Worm (Caenorhabditis elegans) whole organism, L4 larva: Measurements from ENCODE around the gene C01G10.7.

Experiments used
- F10B5.3 ChIP-seq: sonication (generic microtip); optimal IDR thresholded peaks from 2 replicates; lab custom pipeline; 2016; ENCODE audit warnings: mild to moderate bottlenecking, missing genetic modification characterization, missing compliant biosample characterization
- F37D6.2 ChIP-seq: sonication (generic microtip); optimal IDR thresholded peaks from 2 replicates; lab custom pipeline; 2016; ENCODE audit warnings: mild to moderate bottlenecking, missing genetic modification characterization, missing compliant biosample characterization
- Y5F2A.4 ChIP-seq: fragments of 200-800 bp; sonication (Bioruptor generic); optimal IDR thresholded peaks from 2 replicates; lab custom pipeline; 2018; ENCODE audit warnings: mild to moderate bottlenecking, missing genetic modification characterization, missing compliant biosample characterization
- Y75B8A.6 ChIP-seq: fragments of 200-800 bp; sonication (Bioruptor generic); IDR thresholded peaks from 2 replicates; pipeline ENCODE4 v1.3.6; 2022; ENCODE audit warnings: missing genetic modification reagents, missing genetic modification characterization, missing compliant biosample characterization
- ZK337.2 ChIP-seq: fragments of 200-800 bp; sonication (Bioruptor generic); IDR thresholded peaks from 2 replicates; pipeline ENCODE4 v1.3.6; 2022; ENCODE audit warnings: missing genetic modification reagents, missing genetic modification characterization, missing compliant biosample characterization
- aha-1 ChIP-seq: fragments of 150-350 bp; peaks from one replicate; lab custom pipeline; 2014; ENCODE audit warnings: missing biosample characterization, missing genetic modification characterization
- attf-4 ChIP-seq: sonication (generic microtip); optimal IDR thresholded peaks from 3 replicates; lab custom pipeline; 2017; ENCODE audit warnings: missing biosample characterization, missing genetic modification characterization
- ceh-32 ChIP-seq: sonication (generic microtip); optimal IDR thresholded peaks from 2 replicates; lab custom pipeline; 2016; ENCODE audit warnings: mild to moderate bottlenecking, missing genetic modification characterization, missing compliant biosample characterization; ENCODE audit not compliant: poor library complexity
- ceh-44 ChIP-seq: fragments of 200-800 bp; sonication (Bioruptor generic); IDR thresholded peaks from 2 replicates; pipeline ENCODE4 v1.3.6; 2022; ENCODE audit warnings: missing genetic modification reagents, missing genetic modification characterization, missing compliant biosample characterization
- ces-1 ChIP-seq: fragments of 150-350 bp; sonication (generic microtip); optimal IDR thresholded peaks from 4 replicates; lab custom pipeline; 2014; ENCODE audit warnings: missing biosample characterization, missing genetic modification reagents, missing genetic modification characterization
- cey-2 ChIP-seq: sonication (generic microtip); optimal IDR thresholded peaks from 3 replicates; lab custom pipeline; 2017; ENCODE audit warnings: missing genetic modification characterization, mild to moderate bottlenecking, missing compliant biosample characterization, antibody characterized with exemption, borderline replicate concordance; ENCODE audit not compliant: insufficient read depth
- daf-16 ChIP-seq, 3 experiments: sonication (generic microtip); optimal IDR thresholded peaks; 2 replicates each; lab custom pipeline; 2016 to 2017; ENCODE audit warnings: missing genetic modification characterization in 3 of 3, missing genetic modification reagents in 3 of 3, mild to moderate bottlenecking in 2 of 3, missing compliant biosample characterization in 2 of 3, missing biosample characterization in 1 of 3, moderate library complexity in 1 of 3
- dmd-6 ChIP-seq: fragments of 200-800 bp; sonication (Bioruptor generic); IDR thresholded peaks from 2 replicates; pipeline ENCODE4 v1.3.6; 2022; ENCODE audit warnings: missing genetic modification reagents, missing genetic modification characterization, missing compliant biosample characterization
- dmd-8 ChIP-seq: fragments of 200-800 bp; sonication (Bioruptor generic); IDR thresholded peaks from 2 replicates; pipeline ENCODE4 v1.3.6; 2022; ENCODE audit warnings: missing genetic modification characterization, missing compliant biosample characterization
- dmd-9 ChIP-seq: fragments of 200-800 bp; sonication (Bioruptor generic); IDR thresholded peaks from 2 replicates; pipeline ENCODE4 v1.3.6; 2022; ENCODE audit warnings: missing genetic modification reagents, missing genetic modification characterization, missing compliant biosample characterization
- dpl-1 ChIP-seq: fragments of 150-350 bp; optimal IDR thresholded peaks from 2 replicates; lab custom pipeline; 2014; ENCODE audit warnings: missing biosample characterization, missing genetic modification reagents, missing genetic modification characterization
- dve-1 ChIP-seq: sonication (generic microtip); optimal IDR thresholded peaks from 2 replicates; lab custom pipeline; 2017; ENCODE audit warnings: antibody characterized with exemption, mild to moderate bottlenecking, missing genetic modification characterization, missing compliant biosample characterization; ENCODE audit not compliant: insufficient read depth
- hlh-11 ChIP-seq: fragments of 200-800 bp; sonication (Bioruptor generic); optimal IDR thresholded peaks from 2 replicates; lab custom pipeline; 2018; ENCODE audit warnings: mild to moderate bottlenecking, missing genetic modification characterization, missing compliant biosample characterization
- hlh-30 ChIP-seq: sonication (generic microtip); optimal IDR thresholded peaks from 2 replicates; lab custom pipeline; 2017; ENCODE audit warnings: antibody characterized with exemption, mild to moderate bottlenecking, missing genetic modification characterization, missing compliant biosample characterization; ENCODE audit not compliant: insufficient read depth
- lin-1 ChIP-seq: fragments of 200-800 bp; sonication (Bioruptor generic); IDR thresholded peaks from 2 replicates; pipeline ENCODE4 v1.3.6; 2022; ENCODE audit warnings: missing genetic modification reagents, missing genetic modification characterization, missing compliant biosample characterization
- lin-13 ChIP-seq: fragments of 150-350 bp; optimal IDR thresholded peaks from 2 replicates; lab custom pipeline; 2014; ENCODE audit warnings: missing biosample characterization, missing genetic modification reagents, missing genetic modification characterization
- lin-29 ChIP-seq: fragments of 200-800 bp; sonication (Bioruptor generic); IDR thresholded peaks from 2 replicates; pipeline ENCODE4 v1.3.6; 2022; ENCODE audit warnings: missing genetic modification reagents, missing genetic modification characterization, missing compliant biosample characterization
- lin-38 ChIP-seq: fragments of 200-800 bp; sonication (Bioruptor generic); IDR thresholded peaks from 2 replicates; pipeline ENCODE4 v1.3.6; 2022; ENCODE audit warnings: missing genetic modification reagents, missing genetic modification characterization, missing compliant biosample characterization
- mdl-1 ChIP-seq, 2 experiments: fragments of 150-350 bp in 1 of 2; sonication (generic microtip) in 1 of 2; optimal IDR thresholded peaks; 2 replicates each; lab custom pipeline; 2014 to 2017; ENCODE audit warnings: missing biosample characterization in 2 of 2, missing genetic modification characterization in 2 of 2
- mdt-29 ChIP-seq: fragments of 200-800 bp; sonication (Bioruptor generic); IDR thresholded peaks from 2 replicates; pipeline ENCODE4 v1.3.6; 2022; ENCODE audit warnings: missing genetic modification reagents, missing genetic modification characterization, missing compliant biosample characterization
- mep-1 ChIP-seq: fragments of 150-350 bp; sonication (generic microtip); optimal IDR thresholded peaks from 3 replicates; lab custom pipeline; 2014; ENCODE audit warnings: missing biosample characterization, missing genetic modification characterization
- nhr-28 ChIP-seq: fragments of 150-350 bp; optimal IDR thresholded peaks from 2 replicates; lab custom pipeline; 2014; ENCODE audit warnings: missing biosample characterization, missing genetic modification characterization
- nhr-48 ChIP-seq: sonication (generic microtip); optimal IDR thresholded peaks from 2 replicates; lab custom pipeline; 2016; ENCODE audit warnings: mild to moderate bottlenecking, missing genetic modification characterization, missing compliant biosample characterization
- nhr-6 ChIP-seq: fragments of 150-350 bp; optimal IDR thresholded peaks from 2 replicates; lab custom pipeline; 2014; ENCODE audit warnings: missing biosample characterization, missing genetic modification characterization
- pha-4 ChIP-seq, 2 experiments: fragments of 150-350 bp in 1 of 2; fragments of 200-800 bp in 1 of 2; sonication (Bioruptor generic) in 1 of 2; IDR thresholded peaks in 1 of 2; optimal IDR thresholded peaks in 1 of 2; 2 replicates each; pipeline versions ENCODE4 v1.3.6 to Lab custom; 2014 to 2022; ENCODE audit warnings: missing genetic modification characterization in 2 of 2, missing genetic modification reagents in 2 of 2, missing biosample characterization in 1 of 2, missing compliant biosample characterization in 1 of 2
- sdz-12 ChIP-seq: fragments of 200-800 bp; sonication (Bioruptor generic); optimal IDR thresholded peaks from 2 replicates; lab custom pipeline; 2018; ENCODE audit warnings: mild to moderate bottlenecking, missing genetic modification characterization, missing compliant biosample characterization
- skn-1 ChIP-seq: fragments of 150-350 bp; optimal IDR thresholded peaks from 2 replicates; lab custom pipeline; 2014; ENCODE audit warnings: missing biosample characterization, missing genetic modification characterization
- snpc-4 ChIP-seq: fragments of 150-350 bp; optimal IDR thresholded peaks from 2 replicates; lab custom pipeline; 2014; ENCODE audit warnings: missing biosample characterization, missing genetic modification characterization
- unc-39 ChIP-seq: sonication (generic microtip); optimal IDR thresholded peaks from 2 replicates; lab custom pipeline; 2017; ENCODE audit warnings: missing biosample characterization, missing genetic modification characterization
- vab-7 ChIP-seq: fragments of 200-800 bp; sonication (Bioruptor generic); IDR thresholded peaks from 2 replicates; pipeline ENCODE4 v1.3.6; 2022; ENCODE audit warnings: missing genetic modification reagents, missing genetic modification characterization, missing compliant biosample characterization
- zag-1 ChIP-seq: fragments of 150-350 bp; optimal IDR thresholded peaks from 2 replicates; lab custom pipeline; 2014; ENCODE audit warnings: missing biosample characterization, missing genetic modification characterization
- zip-11 ChIP-seq: fragments of 200-800 bp; sonication (Bioruptor generic); IDR thresholded peaks from 2 replicates; pipeline ENCODE4 v1.3.6; 2022; ENCODE audit warnings: missing genetic modification characterization, missing compliant biosample characterization

The C01G10.7 gene

ce11 chrV:15071015-15071810 is 14.3 kb upstream of the C01G10.7 start, which contains the start of gene unc-76 (continued):
- TF ChIP-seq hlh-11 (tag; lab: Kevin White, UChicago), result peak; percentile 68
- peak; percentile 21; the same call in 1 of the 2 replicates for TF ChIP-seq lin-38
- TF ChIP-seq ceh-32 (tag; lab: Kevin White, UChicago), result no peak
- no peak for TF ChIP-seq vab-7 (GFP tag; lab: Robert Waterston, UW)
- TF ChIP-seq attf-4 (tag; lab: Kevin White, UChicago), result no peak
- peak; percentile 56 for TF ChIP-seq zag-1 (tag; lab: Kevin White, UChicago)
- no peak for TF ChIP-seq dmd-9
- TF ChIP-seq mdt-29, result no peak
- no peak for TF ChIP-seq lin-1
- no peak for TF ChIP-seq lin-29 (GFP tag; lab: Robert Waterston, UW)
- no peak for TF ChIP-seq Y75B8A.6 (GFP tag; lab: Robert Waterston, UW)
- TF ChIP-seq F37D6.2 (tag; lab: Kevin White, UChicago), result peak; percentile 78
- peak; percentile 90 for TF ChIP-seq mep-1 (tag; lab: Kevin White, UChicago)
- no peak for TF ChIP-seq nhr-48 (tag; lab: Kevin White, UChicago)
- TF ChIP-seq cey-2 (tag; lab: Kevin White, UChicago), result no peak
- peak; percentile 38; the same call in 1 of the 2 replicates for TF ChIP-seq dmd-6 (GFP tag; lab: Robert Waterston, UW)
- peak; percentile 23; the same call in 1 of the 2 replicates for TF ChIP-seq pha-4 (GFP tag; IDR thresholded peaks at IDR 0.05; lab: Robert Waterston, UW)
- TF ChIP-seq pha-4 (tag; optimal IDR thresholded peaks at IDR 0.05; lab: Kevin White, UChicago), result peak; percentile 20
- TF ChIP-seq sdz-12 (GFP tag; lab: Kevin White, UChicago), result no peak
- peak; percentile 2 to 31 for TF ChIP-seq mdl-1 (tag; optimal IDR thresholded peaks at IDR 0.05; lab: Kevin White, UChicago)
- peak in 1 of 2 experiments; percentile 23 for TF ChIP-seq daf-16 (GFP tag; optimal IDR thresholded peaks at IDR 0.05; lab: Kevin White, UChicago)
- TF ChIP-seq daf-16 (tag; optimal IDR thresholded peaks at IDR 0.05; lab: Kevin White, UChicago), result peak; percentile 8
- TF ChIP-seq snpc-4 (tag; lab: Kevin White, UChicago), result no peak
- no peak for TF ChIP-seq Y5F2A.4 (GFP tag; lab: Kevin White, UChicago)
- no peak for TF ChIP-seq unc-39
- no peak for TF ChIP-seq F10B5.3
- peak; percentile 87 for TF ChIP-seq nhr-6
- TF ChIP-seq zip-11 (GFP tag; lab: Robert Waterston, UW), result no peak
- peak; percentile 55 for TF ChIP-seq lin-13 (GFP tag; lab: Kevin White, UChicago)
- peak; percentile 27 for TF ChIP-seq dpl-1
- no peak for TF ChIP-seq dmd-8 (GFP tag; lab: Robert Waterston, UW)
- TF ChIP-seq nhr-28 (tag; lab: Kevin White, UChicago), result peak; percentile 55
- TF ChIP-seq ZK337.2 (GFP tag; lab: Robert Waterston, UW), result no peak
- peak; percentile 56 for TF ChIP-seq ces-1 (GFP tag; lab: Kevin White, UChicago)
- peak; percentile 72 for TF ChIP-seq dve-1 (tag; lab: Kevin White, UChicago)
- no peak for TF ChIP-seq skn-1 (tag; lab: Kevin White, UChicago)

- TF ChIP-seq aha-1 (tag; lab: Kevin White, UChicago) (peak; percentile 71), hlh-30 (no peak), ceh-44 (GFP tag; lab: Robert Waterston, UW) (no peak)
Observed at ce11 chrV:15072738-15073137, 12.8 kb upstream of the C01G10.7 start.
